Worm (Caenorhabditis elegans): ENCODE results near the gene C15C8.8.

DNA sequence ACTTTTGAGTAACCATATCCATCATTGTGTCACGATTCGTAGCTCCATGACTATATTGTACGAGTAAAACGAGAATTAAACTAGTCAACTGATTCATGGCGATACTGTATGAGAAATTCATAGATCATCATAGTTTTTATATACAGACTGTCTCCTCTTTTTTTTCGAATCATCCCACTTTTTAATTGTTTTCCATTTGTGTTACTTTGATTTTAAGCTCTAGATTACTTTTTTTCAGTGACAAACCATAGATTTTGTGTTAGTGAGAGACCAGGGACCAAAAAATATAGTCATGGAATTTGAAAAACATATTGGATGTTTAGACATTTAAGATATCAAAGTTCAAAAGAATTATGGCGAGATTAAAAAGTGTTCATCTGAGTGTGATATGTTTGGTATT lies 40.3 kb downstream of the C15C8.8 start, which contains the start of gene R11D1.3:
- TF ChIP-seq tbx-2 (tag; optimal IDR thresholded peaks at IDR 0.05) (no peak), ceh-22 (tag; optimal IDR thresholded peaks at IDR 0.05) (no peak), ztf-16 (tag; optimal IDR thresholded peaks at IDR 0.05) (no peak), ama-1 (optimal IDR thresholded peaks at IDR 0.05) (no peak), dve-1 (tag; optimal IDR thresholded peaks at IDR 0.05) (no peak), sdc-2 (tag; optimal IDR thresholded peaks at IDR 0.05) (no peak), hlh-6 (tag; optimal IDR thresholded peaks at IDR 0.05) (no peak), K09A11.1 (tag; optimal IDR thresholded peaks at IDR 0.05; ENCODE audit: insufficient read depth) (no peak), madf-2 (tag; optimal IDR thresholded peaks at IDR 0.05) (no peak), ceh-14 (tag; optimal IDR thresholded peaks at IDR 0.05) (no peak), ceh-30 (tag; optimal IDR thresholded peaks at IDR 0.05) (no peak), unc-55 (GFP tag; optimal IDR thresholded peaks at IDR 0.05) (no peak), pqm-1 (tag; optimal IDR thresholded peaks at IDR 0.05) (no peak)

Data from whole organism, late embryonic.